Fruit fly (Drosophila melanogaster) whole organism, wandering third instar larva: ENCODE measurements around the gene CG43867.

ENCODE experiments used
- Abd-B ChIP-seq: fragments of >200 bp; optimal IDR thresholded peaks from 2 replicates; lab custom pipeline; 2017; ENCODE audit warnings: missing biosample characterization, missing genetic modification characterization
- Dfd ChIP-seq: fragments of >200 bp; optimal IDR thresholded peaks from 2 replicates; lab custom pipeline; 2017; ENCODE audit warnings: missing biosample characterization, missing genetic modification characterization
- Dif ChIP-seq: fragments of 200-275, 200-300 bp; sonication (Bioruptor generic); optimal IDR thresholded peaks from 2 replicates; lab custom pipeline; 2018; ENCODE audit warnings: missing biosample characterization, missing genetic modification characterization; ENCODE audit not compliant: partially characterized antibody
- GATAd ChIP-seq: sonication (Bioruptor generic); optimal IDR thresholded peaks from 2 replicates; lab custom pipeline; 2016; ENCODE audit warnings: missing biosample characterization, missing genetic modification characterization
- Hr78 ChIP-seq: fragments of >200 bp; optimal IDR thresholded peaks from 2 replicates; lab custom pipeline; 2017; ENCODE audit warnings: missing biosample characterization, missing genetic modification characterization
- N ChIP-seq: fragments of >200 bp; optimal IDR thresholded peaks from 2 replicates; lab custom pipeline; 2018; ENCODE audit warnings: missing biosample characterization, missing external identifiers, missing genetic modification characterization
- ey ChIP-seq: fragments of 200-800 bp; sonication (Bioruptor generic); optimal IDR thresholded peaks from 2 replicates; lab custom pipeline; 2016; ENCODE audit warnings: missing biosample characterization, missing genetic modification characterization
- foxo ChIP-seq, 2 experiments: fragments of 200-800 bp; sonication (Bioruptor generic); optimal IDR thresholded peaks; 2 replicates in 1 of 2; 3 replicates in 1 of 2; lab custom pipeline; 2016 to 2017; ENCODE audit warnings: missing biosample characterization in 2 of 2, missing genetic modification characterization in 2 of 2
- h ChIP-seq: fragments of 200-800 bp; sonication (Bioruptor generic); optimal IDR thresholded peaks from 3 replicates; lab custom pipeline; 2016; ENCODE audit warnings: missing biosample characterization, mild to moderate bottlenecking, missing genetic modification characterization
- lola ChIP-seq: fragments of >200 bp; optimal IDR thresholded peaks from 2 replicates; lab custom pipeline; 2017; ENCODE audit warnings: missing biosample characterization, missing genetic modification characterization
- pan ChIP-seq: fragments of >200 bp; optimal IDR thresholded peaks from 2 replicates; lab custom pipeline; 2017
- psq ChIP-seq: fragments of 200-800 bp; sonication (Bioruptor generic); optimal IDR thresholded peaks from 3 replicates; lab custom pipeline; 2017; ENCODE audit warnings: missing biosample characterization, mild to moderate bottlenecking, missing genetic modification characterization, moderate library complexity
- rgr ChIP-seq: fragments of 200-800 bp; sonication (Bioruptor generic); optimal IDR thresholded peaks from 3 replicates; lab custom pipeline; 2016; ENCODE audit warnings: missing biosample characterization, mild to moderate bottlenecking, missing genetic modification characterization
- usp ChIP-seq: fragments of >200 bp; optimal IDR thresholded peaks from 2 replicates; lab custom pipeline; 2017; ENCODE audit warnings: missing biosample characterization, missing genetic modification characterization

dm6 chrX:804821-805220, 123.0 kb downstream of the CG43867 start, which contains the start of gene CG13358:
- no peak for TF ChIP-seq lola (GFP tag; lab: Kevin White, UChicago)
- TF ChIP-seq psq (GFP tag; lab: Kevin White, UChicago) = no peak
- no peak for TF ChIP-seq Abd-B (GFP tag; lab: Kevin White, UChicago)
- no peak for TF ChIP-seq pan (lab: Kevin White, UChicago)
- no peak for TF ChIP-seq N (GFP tag; lab: Kevin White, UChicago)
- no peak for TF ChIP-seq foxo (GFP tag; optimal IDR thresholded peaks at IDR 0.05; lab: Kevin White, UChicago)
- no peak for TF ChIP-seq Dif (GFP tag; lab: Kevin White, UChicago)
- TF ChIP-seq rgr = no peak
- TF ChIP-seq h (GFP tag; lab: Kevin White, UChicago) = no peak
- no peak for TF ChIP-seq Hr78
- no peak for TF ChIP-seq GATAd (GFP tag; lab: Kevin White, UChicago)
- no peak for TF ChIP-seq usp (GFP tag; lab: Kevin White, UChicago)
- no peak for TF ChIP-seq Dfd (GFP tag; lab: Kevin White, UChicago)
- no peak for TF ChIP-seq ey (GFP tag; lab: Kevin White, UChicago)
